Fruit fly (Drosophila melanogaster): Measurements from ENCODE around the gene sd.
A peak's percentile ranks its signal among the peaks of the same experiment; 100 is the strongest.

sd gene

dm6 chrX:15762723-15763122 is 41.4 kb upstream of the sd start, which contains the start of gene Polr3A:
TSS of gene Polr3A (plus strand) at chrX:15762956.
- no peak for TF ChIP-seq Dip3 (GFP tag; optimal IDR thresholded peaks at IDR 0.05)
- no peak for TF ChIP-seq CG31224 (GFP tag; IDR thresholded peaks at IDR 0.05)
- no peak for TF ChIP-seq wek (GFP tag; optimal IDR thresholded peaks at IDR 0.05)
- no peak for TF ChIP-seq CG18476 (GFP tag; optimal IDR thresholded peaks at IDR 0.05)
- TF ChIP-seq NC2β (GFP tag; optimal IDR thresholded peaks at IDR 0.05), result no peak
- no peak for TF ChIP-seq CG11093 (GFP tag; IDR thresholded peaks at IDR 0.05)
- peak; percentile 31; the same call in 1 of the 2 replicates for TF ChIP-seq inv (GFP tag; IDR thresholded peaks at IDR 0.05; ENCODE audit: partially characterized antibody)
- TF ChIP-seq zen2 (GFP tag; IDR thresholded peaks at IDR 0.05; ENCODE audit: partially characterized antibody), result no peak; the same call in 2 of the 3 replicates
- no peak for TF ChIP-seq Gsc (GFP tag; IDR thresholded peaks at IDR 0.05)
- no peak for TF ChIP-seq CG1602 (GFP tag; optimal IDR thresholded peaks at IDR 0.05)
- TF ChIP-seq hbn (GFP tag; IDR thresholded peaks at IDR 0.05; ENCODE audit: partially characterized antibody), result peak; percentile 41
- TF ChIP-seq CHES-1-like (GFP tag; optimal IDR thresholded peaks at IDR 0.05), result no peak
- TF ChIP-seq Atf3 (GFP tag; optimal IDR thresholded peaks at IDR 0.05), result no peak
- no peak for TF ChIP-seq sc (optimal IDR thresholded peaks at IDR 0.05)
- TF ChIP-seq sc (GFP tag; optimal IDR thresholded peaks at IDR 0.05), result no peak
- TF ChIP-seq fd3F (GFP tag; optimal IDR thresholded peaks at IDR 0.05), result no peak
- TF ChIP-seq fru (optimal IDR thresholded peaks at IDR 0.05), result no peak
- TF ChIP-seq Xrp1 (GFP tag; IDR thresholded peaks at IDR 0.05), result no peak
- no peak for TF ChIP-seq corto (GFP tag; optimal IDR thresholded peaks at IDR 0.05)
- peak; percentile 90 for TF ChIP-seq MBD-R2 (GFP tag; IDR thresholded peaks at IDR 0.05)
- no peak for TF ChIP-seq slp2 (GFP tag; optimal IDR thresholded peaks at IDR 0.05)
- TF ChIP-seq CG8944 (GFP tag; optimal IDR thresholded peaks at IDR 0.05), result no peak
- TF ChIP-seq Bteb2 (GFP tag; optimal IDR thresholded peaks at IDR 0.05), result no peak
- TF ChIP-seq ara (GFP tag; IDR thresholded peaks at IDR 0.05), result no peak
- TF ChIP-seq h (optimal IDR thresholded peaks at IDR 0.05), result no peak
- no peak for TF ChIP-seq oc (tag; optimal IDR thresholded peaks at IDR 0.05)
- TF ChIP-seq Poxn (GFP tag; IDR thresholded peaks at IDR 0.05), result no peak
- TF ChIP-seq grn (GFP tag; optimal IDR thresholded peaks at IDR 0.05), result no peak
- TF ChIP-seq CG8281 (tag; optimal IDR thresholded peaks at IDR 0.05), result no peak
- TF ChIP-seq Spps (tag; optimal IDR thresholded peaks at IDR 0.05), result no peak
- TF ChIP-seq Hmx (GFP tag; optimal IDR thresholded peaks at IDR 0.05), result no peak
- TF ChIP-seq CG3726 (GFP tag; IDR thresholded peaks at IDR 0.05), result no peak
- TF ChIP-seq slbo (GFP tag; IDR thresholded peaks at IDR 0.05), result no peak
- TF ChIP-seq CG5180 (GFP tag; optimal IDR thresholded peaks at IDR 0.05), result no peak
- TF ChIP-seq CG11723 (GFP tag; optimal IDR thresholded peaks at IDR 0.05), result no peak
- no peak for TF ChIP-seq CG11456 (GFP tag; IDR thresholded peaks at IDR 0.05)
- TF ChIP-seq CG3838 (GFP tag; optimal IDR thresholded peaks at IDR 0.05), result no peak
- no peak for TF ChIP-seq CG10209 (GFP tag; optimal IDR thresholded peaks at IDR 0.05)
- no peak for TF ChIP-seq Bdp1 (GFP tag; optimal IDR thresholded peaks at IDR 0.05)
- no peak for TF ChIP-seq crc (GFP tag; optimal IDR thresholded peaks at IDR 0.05)
- TF ChIP-seq slou (GFP tag; optimal IDR thresholded peaks at IDR 0.05), result no peak
- TF ChIP-seq Ptx1 (GFP tag; IDR thresholded peaks at IDR 0.05), result no peak
- TF ChIP-seq NK7.1 (GFP tag; optimal IDR thresholded peaks at IDR 0.05), result no peak
- no peak for TF ChIP-seq fd64A (GFP tag; optimal IDR thresholded peaks at IDR 0.05)
- TF ChIP-seq CG2875 (GFP tag; optimal IDR thresholded peaks at IDR 0.05), result no peak
- TF ChIP-seq CG9797 (GFP tag; optimal IDR thresholded peaks at IDR 0.05), result peak; percentile 70
- TF ChIP-seq CG12769 (tag; optimal IDR thresholded peaks at IDR 0.05), result no peak
- no peak for TF ChIP-seq PHDP (tag; optimal IDR thresholded peaks at IDR 0.05)
- TF ChIP-seq CG7963 (GFP tag; IDR thresholded peaks at IDR 0.05; ENCODE audit: partially characterized antibody), result no peak
- TF ChIP-seq CrebB (tag; optimal IDR thresholded peaks at IDR 0.05), result no peak
- 0 out of 2 replicates have a peak, but pooled peaks have one; percentile 39 for TF ChIP-seq tna (GFP tag; IDR thresholded peaks at IDR 0.05; ENCODE audit: partially characterized antibody)
- no peak for TF ChIP-seq bab2 (GFP tag; optimal IDR thresholded peaks at IDR 0.05)
- TF ChIP-seq so (GFP tag; IDR thresholded peaks at IDR 0.05), result no peak
